Fruit fly (Drosophila melanogaster) whole organism, embryonic: ENCODE measurements around the gene ct.

ENCODE experiments used
- Abd-B ChIP-seq: fragments of 200-800 bp; sonication (Bioruptor generic); optimal IDR thresholded peaks from 2 replicates; lab custom pipeline; 2018; ENCODE audit warnings: missing biosample characterization, mild to moderate bottlenecking, missing genetic modification characterization, moderate library complexity
- CG10543 ChIP-seq: fragments of 200-800 bp; sonication (Bioruptor generic); optimal IDR thresholded peaks from 3 replicates; lab custom pipeline; 2017; ENCODE audit warnings: missing biosample characterization, mild to moderate bottlenecking, missing genetic modification characterization, moderate library complexity
- CG11247 ChIP-seq: fragments of 200-800 bp; sonication (Bioruptor generic); IDR thresholded peaks from 2 replicates; pipeline ENCODE4 v1.3.6; 2022; ENCODE audit warnings: missing biosample characterization, missing genetic modification characterization
- CG11504 ChIP-seq: fragments of 200-800 bp; sonication (Bioruptor generic); optimal IDR thresholded peaks from 3 replicates; lab custom pipeline; 2019; ENCODE audit warnings: missing biosample characterization, mild to moderate bottlenecking, missing genetic modification characterization, moderate library complexity
- CG12236 ChIP-seq: fragments of 200-800 bp; sonication (Bioruptor generic); optimal IDR thresholded peaks from 2 replicates; lab custom pipeline; 2016; ENCODE audit warnings: missing biosample characterization, missing genetic modification characterization
- CG13424 ChIP-seq: fragments of 200-800 bp; sonication (Bioruptor generic); optimal IDR thresholded peaks from 2 replicates; lab custom pipeline; 2019; ENCODE audit warnings: missing biosample characterization, mild to moderate bottlenecking, missing genetic modification characterization, moderate library complexity
- CG14014 ChIP-seq: fragments of 200-800 bp; sonication (Bioruptor generic); IDR thresholded peaks from 2 replicates; pipeline ENCODE4 v1.3.6; 2022; ENCODE audit warnings: missing biosample characterization, missing genetic modification characterization
- CG17328 ChIP-seq: fragments of 200-800 bp; sonication (Bioruptor generic); IDR thresholded peaks from 2 replicates; pipeline ENCODE4 v1.3.6; 2022; ENCODE audit warnings: missing biosample characterization, missing genetic modification characterization
- CG17568 ChIP-seq: fragments of 200-800 bp; sonication (Bioruptor generic); optimal IDR thresholded peaks from 2 replicates; lab custom pipeline; 2018; ENCODE audit warnings: missing biosample characterization, mild to moderate bottlenecking, missing genetic modification characterization, moderate library complexity
- CG17612 ChIP-seq: fragments of 200-800 bp; sonication (Bioruptor generic); IDR thresholded peaks from 2 replicates; pipeline ENCODE4 v1.3.6; 2022; ENCODE audit warnings: missing biosample characterization, missing genetic modification characterization
- CG30020 ChIP-seq: fragments of 200-800 bp; optimal IDR thresholded peaks from 2 replicates; lab custom pipeline; 2019; ENCODE audit warnings: missing biosample characterization, mild to moderate bottlenecking, missing genetic modification characterization, moderate library complexity
- CG3065 ChIP-seq: fragments of 200-800 bp; sonication (Bioruptor generic); optimal IDR thresholded peaks from 2 replicates; lab custom pipeline; 2016; ENCODE audit warnings: missing biosample characterization, missing genetic modification characterization
- CG31365 ChIP-seq: fragments of 200-800 bp; sonication (Bioruptor generic); optimal IDR thresholded peaks from 2 replicates; lab custom pipeline; 2018; ENCODE audit warnings: missing biosample characterization, mild to moderate bottlenecking, missing genetic modification characterization
- CG32767 ChIP-seq: fragments of 200-800 bp; sonication (Bioruptor generic); IDR thresholded peaks from 2 replicates; pipeline ENCODE4 v1.3.6; 2022; ENCODE audit warnings: missing biosample characterization, missing genetic modification characterization
- CG5245 ChIP-seq: fragments of 200-800 bp; sonication (Bioruptor generic); optimal IDR thresholded peaks from 3 replicates; lab custom pipeline; 2016; ENCODE audit warnings: missing biosample characterization, missing genetic modification characterization
- CG7372 ChIP-seq: fragments of 200-800 bp; sonication (Bioruptor generic); IDR thresholded peaks from 2 replicates; pipeline ENCODE4 v1.3.6; 2022; ENCODE audit warnings: missing biosample characterization, missing genetic modification characterization
- CG8281 ChIP-seq: fragments of 200-800 bp; sonication (Bioruptor generic); optimal IDR thresholded peaks from 2 replicates; lab custom pipeline; 2018; ENCODE audit warnings: missing biosample characterization, mild to moderate bottlenecking, missing genetic modification characterization, moderate library complexity
- CG8388 ChIP-seq: fragments of 200-800 bp; sonication (Bioruptor generic); optimal IDR thresholded peaks from 2 replicates; lab custom pipeline; 2019; ENCODE audit warnings: missing biosample characterization, mild to moderate bottlenecking, missing genetic modification characterization, moderate library complexity
- CG9797 ChIP-seq: fragments of 200-800 bp; sonication (Bioruptor generic); optimal IDR thresholded peaks from 3 replicates; lab custom pipeline; 2018; ENCODE audit warnings: missing biosample characterization, mild to moderate bottlenecking, missing genetic modification characterization
- Dip3 ChIP-seq: fragments of 200-800 bp; sonication (Bioruptor generic); optimal IDR thresholded peaks from 3 replicates; lab custom pipeline; 2016; ENCODE audit warnings: missing biosample characterization, missing genetic modification characterization
- Doc2 ChIP-seq: fragments of 200-800 bp; sonication (Bioruptor generic); IDR thresholded peaks from 2 replicates; pipeline ENCODE4 v1.3.6; 2022; ENCODE audit warnings: missing biosample characterization, missing genetic modification characterization
- Dref ChIP-seq: fragments of 200-800 bp; sonication (Bioruptor generic); IDR thresholded peaks from 2 replicates; pipeline ENCODE4 v1.3.6; 2022; ENCODE audit warnings: missing biosample characterization, missing genetic modification characterization
- ERR ChIP-seq: fragments of 200-800 bp; sonication (Bioruptor generic); optimal IDR thresholded peaks from 2 replicates; lab custom pipeline; 2016; ENCODE audit warnings: missing biosample characterization, missing genetic modification characterization
- Ets65A ChIP-seq: fragments of 200-800 bp; sonication (Bioruptor generic); peaks from one replicate; lab custom pipeline; 2016; ENCODE audit warnings: missing biosample characterization, missing genetic modification characterization
- HLH54F ChIP-seq: fragments of 200-800 bp; sonication (Bioruptor generic); optimal IDR thresholded peaks from 3 replicates; lab custom pipeline; 2016; ENCODE audit warnings: missing biosample characterization, missing genetic modification characterization
- Kr ChIP-seq: fragments of 200-800 bp; sonication (Bioruptor generic); optimal IDR thresholded peaks from 2 replicates; lab custom pipeline; 2017; ENCODE audit warnings: missing biosample characterization, mild to moderate bottlenecking, missing genetic modification characterization
- MTF-1 ChIP-seq: fragments of 200-800 bp; sonication (Bioruptor generic); optimal IDR thresholded peaks from 2 replicates; lab custom pipeline; 2018; ENCODE audit warnings: missing biosample characterization, mild to moderate bottlenecking, missing genetic modification characterization, borderline replicate concordance
- NK7.1 ChIP-seq: fragments of 200-800 bp; sonication (Bioruptor generic); optimal IDR thresholded peaks from 3 replicates; lab custom pipeline; 2016; ENCODE audit warnings: missing biosample characterization, missing genetic modification characterization
- Neu2 ChIP-seq: fragments of 200-800 bp; sonication (Bioruptor generic); optimal IDR thresholded peaks from 3 replicates; lab custom pipeline; 2016; ENCODE audit warnings: missing biosample characterization, missing genetic modification characterization, borderline replicate concordance
- NfI ChIP-seq: fragments of 200-800 bp; sonication (Bioruptor generic); optimal IDR thresholded peaks from 3 replicates; lab custom pipeline; 2018; ENCODE audit warnings: missing biosample characterization, mild to moderate bottlenecking, missing genetic modification characterization, moderate library complexity
- Pdp1 ChIP-seq, 2 experiments: fragments of 200-800 bp; sonication (Bioruptor generic); optimal IDR thresholded peaks; 3 replicates each; lab custom pipeline; 2016; ENCODE audit warnings: missing biosample characterization in 2 of 2, missing genetic modification characterization in 2 of 2, mild to moderate bottlenecking in 1 of 2, moderate library complexity in 1 of 2
- Ssrp ChIP-seq: fragments of 200-800 bp; sonication (Bioruptor generic); optimal IDR thresholded peaks from 2 replicates; lab custom pipeline; 2018; ENCODE audit warnings: missing biosample characterization, mild to moderate bottlenecking, missing genetic modification characterization, moderate library complexity
- TFAM ChIP-seq: fragments of 200-800 bp; sonication (Bioruptor generic); optimal IDR thresholded peaks from 2 replicates; lab custom pipeline; 2017; ENCODE audit warnings: missing biosample characterization, missing genetic modification characterization, inconsistent platforms
- abd-A ChIP-seq: fragments of 200-800 bp; sonication (Bioruptor generic); optimal IDR thresholded peaks from 3 replicates; lab custom pipeline; 2019; ENCODE audit warnings: missing biosample characterization, mild to moderate bottlenecking, missing genetic modification characterization, moderate library complexity
- az2 ChIP-seq: fragments of 200-800 bp; sonication (Bioruptor generic); optimal IDR thresholded peaks from 3 replicates; lab custom pipeline; 2016; ENCODE audit warnings: missing biosample characterization, missing genetic modification characterization
- chm ChIP-seq: fragments of 200-800 bp; sonication (Bioruptor generic); IDR thresholded peaks from 2 replicates; pipeline ENCODE4 v1.3.6; 2022; ENCODE audit warnings: missing biosample characterization, missing genetic modification characterization
- ci ChIP-seq: fragments of 200-800 bp; sonication (Bioruptor generic); IDR thresholded peaks from 3 replicates; pipeline ENCODE4 v1.3.6; 2022; ENCODE audit warnings: missing biosample characterization, missing genetic modification characterization
- crol ChIP-seq: fragments of 200-800 bp; sonication (Bioruptor generic); IDR thresholded peaks from 2 replicates; pipeline ENCODE4 v1.3.6; 2022; ENCODE audit warnings: missing biosample characterization, missing genetic modification characterization
- dimm ChIP-seq: fragments of 200-800 bp; sonication (Bioruptor generic); IDR thresholded peaks from 2 replicates; pipeline ENCODE4 v1.3.6; 2022; ENCODE audit warnings: missing biosample characterization, missing genetic modification characterization
- dm ChIP-seq: fragments of 200-800 bp; sonication (Bioruptor generic); optimal IDR thresholded peaks from 3 replicates; lab custom pipeline; 2016; ENCODE audit warnings: missing biosample characterization, missing genetic modification characterization
- exex ChIP-seq: fragments of 200-800 bp; sonication (Bioruptor generic); optimal IDR thresholded peaks from 4 replicates; lab custom pipeline; 2018; ENCODE audit warnings: missing biosample characterization, mild to moderate bottlenecking, missing genetic modification characterization, moderate library complexity
- grau ChIP-seq: fragments of 200-800 bp; optimal IDR thresholded peaks from 3 replicates; lab custom pipeline; 2019; ENCODE audit warnings: missing biosample characterization, mild to moderate bottlenecking, missing genetic modification characterization, moderate library complexity
- gsb ChIP-seq: fragments of 200-800 bp; sonication (Bioruptor generic); IDR thresholded peaks from 2 replicates; pipeline ENCODE4 v1.3.6; 2022; ENCODE audit warnings: missing biosample characterization, missing genetic modification characterization
- ham ChIP-seq: fragments of 200-800 bp; sonication (Bioruptor generic); IDR thresholded peaks from 2 replicates; pipeline ENCODE4 v1.3.6; 2022; ENCODE audit warnings: missing biosample characterization, missing genetic modification characterization
- inv ChIP-seq: fragments of 200-800 bp; sonication (Bioruptor generic); IDR thresholded peaks from 2 replicates; pipeline ENCODE4 v1.3.6; 2022; ENCODE audit warnings: missing biosample characterization, missing genetic modification characterization; ENCODE audit not compliant: partially characterized antibody
- lbe ChIP-seq: fragments of 200-800 bp; sonication (Bioruptor generic); optimal IDR thresholded peaks from 2 replicates; lab custom pipeline; 2016; ENCODE audit warnings: missing biosample characterization, mild to moderate bottlenecking, missing genetic modification characterization
- mirr ChIP-seq: fragments of 200-800 bp; sonication (Bioruptor generic); optimal IDR thresholded peaks from 3 replicates; lab custom pipeline; 2018; ENCODE audit warnings: missing biosample characterization, mild to moderate bottlenecking, missing genetic modification characterization
- sens-2 ChIP-seq: fragments of 200-800 bp; sonication (Bioruptor generic); IDR thresholded peaks from 2 replicates; pipeline ENCODE4 v1.3.6; 2022; ENCODE audit warnings: missing biosample characterization, missing genetic modification characterization
- tup ChIP-seq: fragments of 200-800 bp; sonication (Bioruptor generic); optimal IDR thresholded peaks from 2 replicates; lab custom pipeline; 2016; ENCODE audit warnings: missing biosample characterization, mild to moderate bottlenecking, missing genetic modification characterization, moderate library complexity

Gene ct

DNA sequence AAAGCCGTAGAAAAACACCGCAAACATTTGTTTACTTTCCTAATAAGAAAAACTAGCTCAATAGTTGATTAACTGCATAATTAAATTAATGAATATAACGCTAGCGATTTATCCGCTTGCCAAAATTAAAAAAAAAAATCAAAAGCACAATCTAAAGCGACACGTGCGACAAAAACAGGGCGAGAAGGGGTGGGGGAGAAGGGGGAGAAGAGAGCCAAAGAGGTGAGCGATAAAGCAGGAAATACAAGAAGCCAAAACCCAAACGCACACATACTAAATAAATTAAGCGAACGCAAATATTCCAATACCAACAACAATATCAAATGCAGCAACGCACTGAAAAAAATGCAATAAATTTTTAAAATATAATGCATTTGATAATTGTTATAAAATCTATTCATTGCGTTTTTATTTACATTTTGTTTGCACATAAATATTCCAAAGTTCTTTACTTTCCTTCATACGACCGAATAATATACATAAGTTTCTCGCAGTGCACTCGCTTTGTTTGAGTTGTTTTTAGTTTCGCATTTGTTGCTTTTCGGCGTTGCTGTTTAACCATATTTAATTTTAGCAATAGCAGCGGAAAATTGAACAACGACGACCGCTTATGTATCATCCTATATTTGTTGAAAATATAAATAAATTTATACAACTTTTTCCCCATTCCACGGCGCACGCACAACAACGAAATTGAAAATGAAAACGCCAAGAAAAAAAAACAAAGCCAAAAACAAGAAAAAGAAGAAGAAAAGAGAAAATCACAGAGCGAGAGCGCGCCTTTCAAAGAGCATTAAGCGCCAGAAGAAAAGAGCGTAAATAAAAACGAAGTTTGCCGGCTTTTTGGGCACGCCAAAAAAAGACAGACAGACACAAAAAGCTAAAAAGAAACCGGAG, 90.0 kb downstream of the ct start (continued):
- TF ChIP-seq Dref (GFP tag; lab: Robert Waterston, UW) (no peak), NfI (GFP tag; lab: Kevin White, UChicago) (peak; percentile 96), Kr (GFP tag; lab: Kevin White, UChicago) (no peak), CG5245 (peak; percentile 88), ci (peak; percentile 97), MTF-1 (peak; percentile 82), CG17568 (GFP tag; lab: Kevin White, UChicago) (peak; percentile 89), NK7.1 (GFP tag; lab: Kevin White, UChicago) (peak; percentile 82), HLH54F (peak; percentile 89), CG14014 (GFP tag; lab: Robert Waterston, UW) (peak; percentile 96), CG31365 (peak; percentile 74), ERR (GFP tag; lab: Kevin White, UChicago) (peak; percentile 67), mirr (GFP tag; lab: Kevin White, UChicago) (peak; percentile 72), Ssrp (tag; lab: Kevin White, UChicago) (peak; percentile 95), dimm (GFP tag; lab: Robert Waterston, UW) (peak; percentile 88), Neu2 (GFP tag; lab: Kevin White, UChicago) (no peak), crol (GFP tag; lab: Robert Waterston, UW) (peak; percentile 60), CG8281 (tag; lab: Kevin White, UChicago) (peak; percentile 84), ham (peak; percentile 89), inv (GFP tag; lab: Robert Waterston, UW) (no peak), CG8388 (GFP tag; lab: Kevin White, UChicago) (peak; percentile 95), CG11247 (peak; percentile 94), CG11504 (tag; lab: Kevin White, UChicago) (peak; percentile 97), CG7372 (GFP tag; lab: Robert Waterston, UW) (peak; percentile 94), Abd-B (peak; percentile 96), gsb (GFP tag; lab: Robert Waterston, UW) (peak; percentile 93), Pdp1 (GFP tag; optimal IDR thresholded peaks at IDR 0.05; lab: Kevin White, UChicago) (peak; percentile 89 to 91), lbe (GFP tag; lab: Kevin White, UChicago) (peak; percentile 96), CG17328 (GFP tag; lab: Robert Waterston, UW) (peak; percentile 94), CG10543 (GFP tag; lab: Kevin White, UChicago) (peak; percentile 90), sens-2 (GFP tag; lab: Robert Waterston, UW) (peak; percentile 89), grau (tag; lab: Kevin White, UChicago) (peak; percentile 96), CG13424 (tag; lab: Kevin White, UChicago) (peak; percentile 96), tup (GFP tag; lab: Kevin White, UChicago) (peak; percentile 71), Ets65A (GFP tag; lab: Kevin White, UChicago) (peak; percentile 98), CG30020 (tag; lab: Kevin White, UChicago) (peak; percentile 71), az2 (GFP tag; lab: Kevin White, UChicago) (peak; percentile 93), abd-A (peak; percentile 50), CG32767 (peak; percentile 96), chm (GFP tag; lab: Robert Waterston, UW) (peak; percentile 90), exex (peak; percentile 80), CG17612 (GFP tag; lab: Robert Waterston, UW) (peak; percentile 84), CG9797 (GFP tag; lab: Kevin White, UChicago) (no peak), CG12236 (peak; percentile 80), Doc2 (GFP tag; lab: Robert Waterston, UW) (peak; percentile 83), CG3065 (GFP tag; lab: Kevin White, UChicago) (peak; percentile 87), Dip3 (GFP tag; lab: Kevin White, UChicago) (peak; percentile 92), TFAM (GFP tag; lab: Kevin White, UChicago) (peak; percentile 56), dm (GFP tag; lab: Kevin White, UChicago) (peak; percentile 80)
